Worm (Caenorhabditis elegans) whole organism, L4 larva: Measurements from ENCODE around the gene ZK686.5.

Experiments used
- D1046.2 ChIP-seq: fragments of 200-800 bp; sonication (Bioruptor generic); IDR thresholded peaks from 2 replicates; pipeline ENCODE4 v1.3.6; 2022; ENCODE audit warnings: missing genetic modification characterization, missing compliant biosample characterization
- F10B5.3 ChIP-seq: sonication (generic microtip); optimal IDR thresholded peaks from 2 replicates; lab custom pipeline; 2016; ENCODE audit warnings: mild to moderate bottlenecking, missing genetic modification characterization, missing compliant biosample characterization
- F37D6.2 ChIP-seq: sonication (generic microtip); optimal IDR thresholded peaks from 2 replicates; lab custom pipeline; 2016; ENCODE audit warnings: mild to moderate bottlenecking, missing genetic modification characterization, missing compliant biosample characterization
- F44E2.7 ChIP-seq: fragments of 200-800 bp; sonication (Bioruptor generic); IDR thresholded peaks from 2 replicates; pipeline ENCODE4 v2.1.2; 2022; ENCODE audit warnings: missing genetic modification characterization, missing compliant biosample characterization
- T20F7.1 ChIP-seq: fragments of 200-800 bp; sonication (Bioruptor generic); optimal IDR thresholded peaks from 2 replicates; lab custom pipeline; 2018; ENCODE audit warnings: mild to moderate bottlenecking, missing genetic modification characterization, missing compliant biosample characterization
- Y105C5A.15 ChIP-seq: fragments of 200-800 bp; sonication (Bioruptor generic); IDR thresholded peaks from 2 replicates; pipeline ENCODE4 v1.3.6; 2022; ENCODE audit warnings: missing genetic modification characterization, missing compliant biosample characterization
- ZK337.2 ChIP-seq: fragments of 200-800 bp; sonication (Bioruptor generic); IDR thresholded peaks from 2 replicates; pipeline ENCODE4 v1.3.6; 2022; ENCODE audit warnings: missing genetic modification reagents, missing genetic modification characterization, missing compliant biosample characterization
- aly-2 ChIP-seq: sonication (generic microtip); optimal IDR thresholded peaks from 2 replicates; lab custom pipeline; 2018; ENCODE audit warnings: missing biosample characterization, missing genetic modification characterization
- arid-1 ChIP-seq: fragments of 200-800 bp; sonication (Bioruptor generic); conservative IDR thresholded peaks from 2 replicates; pipeline ENCODE4 v1.3.6; 2022; ENCODE audit warnings: missing genetic modification reagents, missing genetic modification characterization, missing compliant biosample characterization
- ceh-28 ChIP-seq: fragments of 150-350 bp; optimal IDR thresholded peaks from 2 replicates; lab custom pipeline; 2014; ENCODE audit warnings: missing biosample characterization, missing genetic modification reagents, missing genetic modification characterization
- ceh-32 ChIP-seq: sonication (generic microtip); optimal IDR thresholded peaks from 2 replicates; lab custom pipeline; 2016; ENCODE audit warnings: mild to moderate bottlenecking, missing genetic modification characterization, missing compliant biosample characterization; ENCODE audit not compliant: poor library complexity
- ceh-44 ChIP-seq: fragments of 200-800 bp; sonication (Bioruptor generic); IDR thresholded peaks from 2 replicates; pipeline ENCODE4 v1.3.6; 2022; ENCODE audit warnings: missing genetic modification reagents, missing genetic modification characterization, missing compliant biosample characterization
- ceh-82 ChIP-seq: sonication (generic microtip); optimal IDR thresholded peaks from 2 replicates; lab custom pipeline; 2017; ENCODE audit warnings: missing biosample characterization, missing genetic modification characterization
- cey-2 ChIP-seq: sonication (generic microtip); optimal IDR thresholded peaks from 3 replicates; lab custom pipeline; 2017; ENCODE audit warnings: missing genetic modification characterization, mild to moderate bottlenecking, missing compliant biosample characterization, antibody characterized with exemption, borderline replicate concordance; ENCODE audit not compliant: insufficient read depth
- daf-12 ChIP-seq: fragments of 150-350 bp; optimal IDR thresholded peaks from 2 replicates; lab custom pipeline; 2014; ENCODE audit warnings: missing biosample characterization, missing genetic modification reagents, missing genetic modification characterization
- daf-19 ChIP-seq: fragments of 200-800 bp; sonication (Bioruptor generic); conservative IDR thresholded peaks from 2 replicates; pipeline ENCODE4 v1.3.6; 2022; ENCODE audit warnings: missing genetic modification characterization, missing compliant biosample characterization
- daf-8 ChIP-seq: fragments of 200-800 bp; sonication (Bioruptor generic); IDR thresholded peaks from 2 replicates; pipeline ENCODE4 v1.3.6; 2022; ENCODE audit warnings: missing genetic modification characterization, missing compliant biosample characterization
- dmd-8 ChIP-seq: fragments of 200-800 bp; sonication (Bioruptor generic); IDR thresholded peaks from 2 replicates; pipeline ENCODE4 v1.3.6; 2022; ENCODE audit warnings: missing genetic modification characterization, missing compliant biosample characterization
- dmd-9 ChIP-seq: fragments of 200-800 bp; sonication (Bioruptor generic); IDR thresholded peaks from 2 replicates; pipeline ENCODE4 v1.3.6; 2022; ENCODE audit warnings: missing genetic modification reagents, missing genetic modification characterization, missing compliant biosample characterization
- dve-1 ChIP-seq: sonication (generic microtip); optimal IDR thresholded peaks from 2 replicates; lab custom pipeline; 2017; ENCODE audit warnings: antibody characterized with exemption, mild to moderate bottlenecking, missing genetic modification characterization, missing compliant biosample characterization; ENCODE audit not compliant: insufficient read depth
- egl-27 ChIP-seq: sonication (generic microtip); optimal IDR thresholded peaks from 3 replicates; lab custom pipeline; 2017; ENCODE audit warnings: missing biosample characterization, missing genetic modification reagents, missing genetic modification characterization
- fos-1 ChIP-seq: fragments of 150-350 bp; optimal IDR thresholded peaks from 2 replicates; lab custom pipeline; 2014; ENCODE audit warnings: missing biosample characterization, missing genetic modification characterization
- hif-1 ChIP-seq, 2 experiments: sonication (generic microtip); optimal IDR thresholded peaks; 2 replicates each; lab custom pipeline; 2016 to 2017; ENCODE audit warnings: missing compliant biosample characterization in 2 of 2, missing genetic modification characterization in 2 of 2, missing genetic modification reagents in 2 of 2, missing genotype in 2 of 2, mild to moderate bottlenecking in 1 of 2
- hlh-11 ChIP-seq: fragments of 200-800 bp; sonication (Bioruptor generic); optimal IDR thresholded peaks from 2 replicates; lab custom pipeline; 2018; ENCODE audit warnings: mild to moderate bottlenecking, missing genetic modification characterization, missing compliant biosample characterization
- lin-1 ChIP-seq: fragments of 200-800 bp; sonication (Bioruptor generic); IDR thresholded peaks from 2 replicates; pipeline ENCODE4 v1.3.6; 2022; ENCODE audit warnings: missing genetic modification reagents, missing genetic modification characterization, missing compliant biosample characterization
- lin-15B ChIP-seq: fragments of 150-350 bp; sonication (generic microtip); optimal IDR thresholded peaks from 3 replicates; lab custom pipeline; 2014; ENCODE audit warnings: missing biosample characterization, missing genetic modification characterization
- mes-2 ChIP-seq: sonication (generic microtip); optimal IDR thresholded peaks from 2 replicates; lab custom pipeline; 2016; ENCODE audit warnings: missing genotype, mild to moderate bottlenecking, missing genetic modification characterization, missing compliant biosample characterization; ENCODE audit not compliant: poor library complexity, severe bottlenecking
- nhr-10 ChIP-seq: fragments of 150-350 bp; optimal IDR thresholded peaks from 2 replicates; lab custom pipeline; 2014; ENCODE audit warnings: missing biosample characterization, missing genetic modification characterization
- nhr-102 ChIP-seq: sonication (generic microtip); optimal IDR thresholded peaks from 2 replicates; lab custom pipeline; 2016; ENCODE audit warnings: mild to moderate bottlenecking, missing genetic modification characterization, moderate library complexity, missing compliant biosample characterization
- nhr-111 ChIP-seq: fragments of 200-800 bp; sonication (Bioruptor generic); optimal IDR thresholded peaks from 2 replicates; lab custom pipeline; 2018; ENCODE audit warnings: mild to moderate bottlenecking, missing genetic modification characterization, missing compliant biosample characterization
- nhr-28 ChIP-seq: fragments of 150-350 bp; optimal IDR thresholded peaks from 2 replicates; lab custom pipeline; 2014; ENCODE audit warnings: missing biosample characterization, missing genetic modification characterization
- nhr-76 ChIP-seq: fragments of 150-350 bp; optimal IDR thresholded peaks from 2 replicates; lab custom pipeline; 2014; ENCODE audit warnings: missing biosample characterization, missing genetic modification characterization
- pha-4 ChIP-seq, 2 experiments: fragments of 150-350 bp in 1 of 2; fragments of 200-800 bp in 1 of 2; sonication (Bioruptor generic) in 1 of 2; IDR thresholded peaks in 1 of 2; optimal IDR thresholded peaks in 1 of 2; 2 replicates each; pipeline versions ENCODE4 v1.3.6 to Lab custom; 2014 to 2022; ENCODE audit warnings: missing genetic modification characterization in 2 of 2, missing genetic modification reagents in 2 of 2, missing biosample characterization in 1 of 2, missing compliant biosample characterization in 1 of 2
- php-3 ChIP-seq: fragments of 200-800 bp; sonication (Bioruptor generic); IDR thresholded peaks from 2 replicates; pipeline ENCODE4 v1.3.6; 2022; ENCODE audit warnings: missing genetic modification reagents, missing genetic modification characterization, missing compliant biosample characterization
- saeg-2 ChIP-seq: fragments of 200-800 bp; sonication (Bioruptor generic); IDR thresholded peaks from 2 replicates; pipeline ENCODE4 v1.3.6; 2022; ENCODE audit warnings: missing genetic modification reagents, missing genetic modification characterization, missing compliant biosample characterization
- sdz-12 ChIP-seq: fragments of 200-800 bp; sonication (Bioruptor generic); optimal IDR thresholded peaks from 2 replicates; lab custom pipeline; 2018; ENCODE audit warnings: mild to moderate bottlenecking, missing genetic modification characterization, missing compliant biosample characterization
- set-16 ChIP-seq: fragments of 200-800 bp; sonication (Bioruptor generic); IDR thresholded peaks from 2 replicates; pipeline ENCODE4 v1.3.6; 2022; ENCODE audit warnings: missing genetic modification reagents, missing genetic modification characterization, missing compliant biosample characterization
- snpc-1.2 ChIP-seq: fragments of 200-800 bp; sonication (Bioruptor generic); IDR thresholded peaks from 2 replicates; pipeline ENCODE4 v1.3.6; 2022; ENCODE audit warnings: missing genetic modification reagents, missing genetic modification characterization, missing compliant biosample characterization
- snpc-4 ChIP-seq: fragments of 150-350 bp; optimal IDR thresholded peaks from 2 replicates; lab custom pipeline; 2014; ENCODE audit warnings: missing biosample characterization, missing genetic modification characterization
- spr-3 ChIP-seq: fragments of 200-800 bp; sonication (Bioruptor generic); optimal IDR thresholded peaks from 2 replicates; lab custom pipeline; 2018; ENCODE audit warnings: mild to moderate bottlenecking, missing genetic modification characterization, missing compliant biosample characterization
- tag-97 ChIP-seq: fragments of 200-800 bp; sonication (Bioruptor generic); IDR thresholded peaks from 2 replicates; pipeline ENCODE4 v1.3.6; 2022; ENCODE audit warnings: missing genetic modification characterization, missing compliant biosample characterization
- tra-1 ChIP-seq: fragments of 200-800 bp; sonication (Bioruptor generic); IDR thresholded peaks from 2 replicates; pipeline ENCODE4 v1.3.6; 2022; ENCODE audit warnings: missing genetic modification reagents, missing genetic modification characterization, missing compliant biosample characterization
- unc-130 ChIP-seq: sonication (generic microtip); optimal IDR thresholded peaks from 2 replicates; lab custom pipeline; 2016; ENCODE audit warnings: missing genetic modification reagents, missing genetic modification characterization, missing compliant biosample characterization
- vab-7 ChIP-seq: fragments of 200-800 bp; sonication (Bioruptor generic); IDR thresholded peaks from 2 replicates; pipeline ENCODE4 v1.3.6; 2022; ENCODE audit warnings: missing genetic modification reagents, missing genetic modification characterization, missing compliant biosample characterization
- zfp-2 ChIP-seq: sonication (generic microtip); optimal IDR thresholded peaks from 2 replicates; lab custom pipeline; 2016; ENCODE audit warnings: mild to moderate bottlenecking, missing genetic modification characterization, missing compliant biosample characterization
- zip-11 ChIP-seq: fragments of 200-800 bp; sonication (Bioruptor generic); IDR thresholded peaks from 2 replicates; pipeline ENCODE4 v1.3.6; 2022; ENCODE audit warnings: missing genetic modification characterization, missing compliant biosample characterization
- zip-2 ChIP-seq: fragments of 150-350 bp; optimal IDR thresholded peaks from 2 replicates; lab custom pipeline; 2014; ENCODE audit warnings: missing biosample characterization, missing genetic modification characterization
- ztf-11 ChIP-seq: fragments of 150-350 bp; optimal IDR thresholded peaks from 2 replicates; lab custom pipeline; 2014; ENCODE audit warnings: missing biosample characterization, missing genetic modification characterization
- ztf-7 ChIP-seq: fragments of 150-350 bp; optimal IDR thresholded peaks from 2 replicates; lab custom pipeline; 2014; ENCODE audit warnings: missing biosample characterization, missing genetic modification characterization

ZK686.5 gene

DNA sequence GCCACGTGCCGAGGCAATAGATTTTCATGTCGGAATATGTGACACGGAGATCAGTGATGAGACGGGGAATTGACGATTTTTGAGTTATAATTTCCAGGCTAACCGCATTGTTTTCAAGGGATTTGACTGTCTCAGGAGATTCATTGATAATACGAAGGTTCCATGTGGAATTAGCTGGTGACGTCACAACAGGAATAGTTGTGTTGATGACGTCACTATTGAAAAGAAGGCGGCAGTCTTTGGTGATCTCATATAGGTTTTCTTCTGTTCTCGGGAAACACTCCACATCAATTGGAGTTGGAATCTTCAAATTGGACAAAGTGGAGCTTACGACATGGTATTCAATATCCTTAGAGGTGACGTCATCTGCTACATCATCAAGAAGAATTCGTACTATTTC lies 24.1 kb downstream of the ZK686.5 start:
- TF ChIP-seq ZK337.2 (GFP tag; lab: Robert Waterston, UW) (no peak), set-16 (GFP tag; lab: Robert Waterston, UW) (no peak), ztf-7 (tag; lab: Kevin White, UChicago) (no peak), pha-4 (GFP tag; IDR thresholded peaks at IDR 0.05; lab: Robert Waterston, UW) (no peak), pha-4 (tag; optimal IDR thresholded peaks at IDR 0.05; lab: Kevin White, UChicago) (no peak), dve-1 (tag; lab: Kevin White, UChicago) (no peak), daf-12 (tag; lab: Kevin White, UChicago) (no peak), dmd-9 (GFP tag; lab: Robert Waterston, UW) (no peak), nhr-102 (tag; lab: Kevin White, UChicago) (no peak), F37D6.2 (tag; lab: Kevin White, UChicago) (no peak), php-3 (GFP tag; lab: Robert Waterston, UW) (no peak), sdz-12 (no peak), egl-27 (no peak), ceh-44 (no peak), arid-1 (GFP tag; lab: Robert Waterston, UW) (no peak)

ce11 chrIII:7737646-7738258 lies 29.6 kb downstream of the ZK686.5 start:
- TF ChIP-seq tra-1 (peak; percentile 4; the same call in 1 of the 2 replicates), ztf-7 (tag; lab: Kevin White, UChicago) (no peak), vab-7 (GFP tag; lab: Robert Waterston, UW) (no peak), T20F7.1 (GFP tag; lab: Kevin White, UChicago) (no peak), tag-97 (0 out of 2 replicates have a peak, but pooled peaks have one; percentile 6), nhr-76 (tag; lab: Kevin White, UChicago) (no peak), zfp-2 (no peak), zip-2 (tag; lab: Kevin White, UChicago) (no peak), fos-1 (tag; lab: Kevin White, UChicago) (no peak), ceh-32 (tag; lab: Kevin White, UChicago) (no peak), snpc-4 (no peak), daf-8 (GFP tag; lab: Robert Waterston, UW) (no peak), ceh-82 (tag; lab: Kevin White, UChicago) (no peak), ceh-28 (tag; lab: Kevin White, UChicago) (no peak), nhr-10 (tag; lab: Kevin White, UChicago) (no peak), saeg-2 (no peak), aly-2 (no peak), nhr-28 (tag; lab: Kevin White, UChicago) (no peak), nhr-102 (tag; lab: Kevin White, UChicago) (peak; percentile 27), zip-11 (GFP tag; lab: Robert Waterston, UW) (no peak), hif-1 (tag; optimal IDR thresholded peaks at IDR 0.05; lab: Kevin White, UChicago) (peak in 1 of 2 experiments; percentile 34), ceh-44 (no peak), unc-130 (GFP tag; lab: Kevin White, UChicago) (no peak), dmd-8 (GFP tag; lab: Robert Waterston, UW) (no peak), nhr-111 (GFP tag; lab: Kevin White, UChicago) (no peak), hlh-11 (no peak), F44E2.7 (GFP tag; lab: Robert Waterston, UW) (no peak), daf-19 (no peak), cey-2 (no peak), snpc-1.2 (GFP tag; lab: Robert Waterston, UW) (no peak), ztf-11 (tag; lab: Kevin White, UChicago) (no peak), spr-3 (no peak), lin-1 (GFP tag; lab: Robert Waterston, UW) (no peak), mes-2 (tag; lab: Kevin White, UChicago) (no peak), F10B5.3 (no peak), D1046.2 (GFP tag; lab: Robert Waterston, UW) (no peak), lin-15B (tag; lab: Kevin White, UChicago) (no peak), Y105C5A.15 (GFP tag; lab: Robert Waterston, UW) (0 out of 2 replicates have a peak, but pooled peaks have one; percentile 44)
